Worm (Caenorhabditis elegans) whole organism, late embryonic: Measurements from ENCODE around the gene C06C3.12.

Source experiments
- K09A11.1 ChIP-seq: sonication (generic microtip); optimal IDR thresholded peaks from 2 replicates; lab custom pipeline; 2017; ENCODE audit warnings: antibody characterized with exemption, mild to moderate bottlenecking, missing genetic modification characterization, missing compliant biosample characterization; ENCODE audit not compliant: insufficient read depth
- ceh-14 ChIP-seq: sonication (generic microtip); optimal IDR thresholded peaks from 2 replicates; lab custom pipeline; 2016; ENCODE audit warnings: missing genotype, missing genetic modification characterization, missing compliant biosample characterization
- ceh-30 ChIP-seq: fragments of 150-350 bp; optimal IDR thresholded peaks from 2 replicates; lab custom pipeline; 2014; ENCODE audit warnings: missing biosample characterization, missing genetic modification characterization
- elt-2 ChIP-seq: sonication (generic microtip); optimal IDR thresholded peaks from 2 replicates; lab custom pipeline; 2016; ENCODE audit warnings: missing genetic modification reagents, missing genetic modification characterization, missing compliant biosample characterization
- gmeb-2 ChIP-seq: sonication (generic microtip); optimal IDR thresholded peaks from 2 replicates; lab custom pipeline; 2016; ENCODE audit warnings: missing genetic modification characterization, inconsistent platforms, missing compliant biosample characterization
- hlh-13 ChIP-seq: fragments of 200-800 bp; sonication (Bioruptor generic); optimal IDR thresholded peaks from 2 replicates; lab custom pipeline; 2018; ENCODE audit warnings: mild to moderate bottlenecking, missing genetic modification characterization, missing compliant biosample characterization
- lin-11 ChIP-seq: fragments of 200-800 bp; sonication (Bioruptor generic); optimal IDR thresholded peaks from 2 replicates; lab custom pipeline; 2018; ENCODE audit warnings: mild to moderate bottlenecking, missing genetic modification characterization, missing compliant biosample characterization
- rnt-1 ChIP-seq: sonication (generic microtip); optimal IDR thresholded peaks from 2 replicates; lab custom pipeline; 2016; ENCODE audit warnings: missing genetic modification characterization, missing compliant biosample characterization
- sox-2 ChIP-seq: fragments of 200-800 bp; sonication (Bioruptor generic); IDR thresholded peaks from 2 replicates; pipeline ENCODE4 v1.3.6; 2022; ENCODE audit warnings: missing genetic modification reagents, missing genetic modification characterization, missing compliant biosample characterization
- tbx-2 ChIP-seq: sonication (generic microtip); optimal IDR thresholded peaks from 2 replicates; lab custom pipeline; 2016; ENCODE audit warnings: missing genetic modification characterization, missing compliant biosample characterization

DNA sequence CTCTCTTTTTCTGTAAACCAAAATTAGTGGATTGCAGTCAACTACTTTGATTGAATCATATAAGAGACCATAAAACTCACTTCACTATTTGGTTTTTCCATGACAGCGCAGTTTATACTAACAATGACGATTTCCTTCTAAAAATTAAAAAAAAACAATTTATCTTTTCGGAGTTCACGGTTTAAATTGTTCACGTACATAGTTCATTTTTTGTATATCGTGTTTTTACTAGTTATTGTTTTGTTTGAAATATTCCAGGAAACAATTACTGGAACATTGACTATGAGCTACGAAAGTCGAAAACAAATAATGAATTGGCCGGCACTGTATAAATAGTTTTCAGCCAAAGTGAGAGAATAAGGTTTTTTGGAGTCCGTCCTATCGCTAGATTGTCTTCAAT lies 17.8 kb downstream of the C06C3.12 start, which contains the start of gene lido-17:
- no peak for TF ChIP-seq tbx-2 (tag; lab: Kevin White, UChicago)
- no peak for TF ChIP-seq hlh-13 (GFP tag; lab: Kevin White, UChicago)
- no peak for TF ChIP-seq sox-2 (GFP tag; lab: Robert Waterston, UW)
- no peak for TF ChIP-seq elt-2 (tag; lab: Kevin White, UChicago)
- no peak for TF ChIP-seq K09A11.1 (tag; lab: Kevin White, UChicago)
- TF ChIP-seq gmeb-2 = no peak
- no peak for TF ChIP-seq lin-11 (tag; lab: Kevin White, UChicago)
- no peak for TF ChIP-seq ceh-30
- TF ChIP-seq rnt-1 (tag; lab: Kevin White, UChicago) = no peak
- TF ChIP-seq ceh-14 (tag; lab: Kevin White, UChicago) = no peak
